Worm (Caenorhabditis elegans): Measurements from ENCODE around the gene daf-5.

DNA sequence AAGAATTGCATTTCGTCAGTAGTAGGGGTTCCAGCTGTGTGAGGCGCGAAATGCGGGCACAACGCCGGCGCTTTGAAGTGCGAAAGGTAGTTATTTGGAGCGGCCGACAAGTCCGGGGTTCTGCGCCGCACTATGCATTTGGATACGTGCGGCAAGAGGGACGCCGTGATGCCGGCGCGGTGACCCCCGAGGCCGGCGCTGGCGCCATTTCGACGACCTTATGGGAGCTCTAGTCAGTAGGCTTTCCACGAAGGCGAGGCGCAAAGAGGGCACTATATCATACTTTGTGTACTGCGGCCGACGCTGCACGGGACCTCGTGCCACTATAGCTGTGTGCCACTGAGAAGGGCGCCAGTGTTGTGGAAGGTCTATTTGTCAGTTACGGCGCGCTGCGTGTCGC, 44.7 kb upstream of the daf-5 start:
- TF ChIP-seq ceh-13 (GFP tag; optimal IDR thresholded peaks at IDR 0.05): no peak
- no peak for TF ChIP-seq scrt-1 (GFP tag; IDR thresholded peaks at IDR 0.05)

Measured in whole organism, early embryonic.